Worm (Caenorhabditis elegans) whole organism, L4/young adult: ENCODE data around the gene ast-1.
A peak's percentile ranks its signal among the peaks of the same experiment; 100 is the strongest.

ENCODE experiments used
- W03F9.2 ChIP-seq: fragments of 150-350 bp; optimal IDR thresholded peaks from 2 replicates; lab custom pipeline; 2014; ENCODE audit warnings: missing biosample characterization, missing genetic modification characterization
- dao-5 ChIP-seq: sonication (generic microtip); optimal IDR thresholded peaks from 2 replicates; lab custom pipeline; 2016; ENCODE audit warnings: missing genotype, missing genetic modification characterization, moderate library complexity, missing compliant biosample characterization
- him-1 ChIP-seq: sonication (generic microtip); optimal IDR thresholded peaks from 2 replicates; lab custom pipeline; 2016; ENCODE audit warnings: missing genotype, missing genetic modification reagents, missing genetic modification characterization, missing compliant biosample characterization

The ast-1 gene

ce11 chrII:4094030-4094846 is 40.9 kb downstream of the ast-1 start:
- no peak for TF ChIP-seq W03F9.2 (tag; lab: Kevin White, UChicago)
- no peak for TF ChIP-seq dao-5
- TF ChIP-seq him-1 (tag; lab: Kevin White, UChicago) = no peak

- TF ChIP-seq dao-5 (no peak), W03F9.2 (tag; lab: Kevin White, UChicago) (no peak), him-1 (tag; lab: Kevin White, UChicago) (no peak)
Observed at ce11 chrII:4092502-4092901, 42.7 kb downstream of the ast-1 start.

ce11 chrII:4091828-4092227 is 43.3 kb downstream of the ast-1 start, which contains the start of gene R11F4.1:
R11F4.1 (plus strand) TSS chrII:4091930.
- no peak for TF ChIP-seq W03F9.2 (tag; lab: Kevin White, UChicago)
- no peak for TF ChIP-seq him-1 (tag; lab: Kevin White, UChicago)
- TF ChIP-seq dao-5 = no peak

ce11 chrII:4090790-4091189 is 44.4 kb downstream of the ast-1 start:
- no peak for TF ChIP-seq him-1 (tag; lab: Kevin White, UChicago)
- no peak for TF ChIP-seq dao-5
- TF ChIP-seq W03F9.2 (tag; lab: Kevin White, UChicago) = no peak

ce11 chrII:4089183-4089582 is 46.0 kb downstream of the ast-1 start:
- TF ChIP-seq him-1 (tag; lab: Kevin White, UChicago) (no peak), dao-5 (no peak), W03F9.2 (tag; lab: Kevin White, UChicago) (peak; percentile 27)

- TF ChIP-seq dao-5 = no peak
- no peak for TF ChIP-seq W03F9.2 (tag; lab: Kevin White, UChicago)
- TF ChIP-seq him-1 (tag; lab: Kevin White, UChicago) = no peak
Observed at ce11 chrII:4085601-4086000, 49.6 kb downstream of the ast-1 start.

ce11 chrII:4082754-4083153 is 52.4 kb downstream of the ast-1 start, which contains the start of gene R11F4.2:
R11F4.2 (plus strand) TSS chrII:4083054.
- TF ChIP-seq dao-5 (no peak), W03F9.2 (tag; lab: Kevin White, UChicago) (no peak), him-1 (tag; lab: Kevin White, UChicago) (no peak)

- TF ChIP-seq dao-5 (no peak), him-1 (tag; lab: Kevin White, UChicago) (no peak), W03F9.2 (tag; lab: Kevin White, UChicago) (no peak)
Observed at ce11 chrII:4081891-4082290, 53.3 kb downstream of the ast-1 start.

- TF ChIP-seq dao-5 (no peak), W03F9.2 (tag; lab: Kevin White, UChicago) (no peak), him-1 (tag; lab: Kevin White, UChicago) (no peak)
Observed at ce11 chrII:4081141-4081540, 54.0 kb downstream of the ast-1 start.
